Fruit fly (Drosophila melanogaster): Measurements from ENCODE around the gene RtGEF.

RtGEF gene

dm6 chr2L:20352727-20353126 lies 2.5 kb downstream of the RtGEF start:
- TF ChIP-seq svp (GFP tag): peak; percentile 41
- no peak for TF ChIP-seq CG3032 (tag; optimal IDR thresholded peaks at IDR 0.05)

dm6 chr2L:20370151-20370550 lies 19.9 kb downstream of the RtGEF start:
- TF ChIP-seq fd59A (GFP tag; optimal IDR thresholded peaks at IDR 0.05) (no peak), topi (GFP tag; optimal IDR thresholded peaks at IDR 0.05) (no peak), Sox102F (GFP tag; optimal IDR thresholded peaks at IDR 0.05) (no peak), Hr4 (GFP tag; optimal IDR thresholded peaks at IDR 0.05) (peak; percentile 35), CG32006 (GFP tag; optimal IDR thresholded peaks at IDR 0.05) (peak; percentile 78), CG10631 (GFP tag; optimal IDR thresholded peaks at IDR 0.05) (peak; percentile 47), CG4318 (GFP tag; optimal IDR thresholded peaks at IDR 0.05) (peak; percentile 48), CG11294 (GFP tag; IDR thresholded peaks at IDR 0.05) (no peak), CG3919 (GFP tag; optimal IDR thresholded peaks at IDR 0.05) (peak; percentile 33), CG6808 (GFP tag; optimal IDR thresholded peaks at IDR 0.05) (no peak), fkh (GFP tag; optimal IDR thresholded peaks at IDR 0.05) (no peak), CG15336 (GFP tag; IDR thresholded peaks at IDR 0.05) (peak; percentile 67), dsx (GFP tag; optimal IDR thresholded peaks at IDR 0.05; ENCODE audit: poor library complexity, severe bottlenecking) (no peak), CG1621 (tag; optimal IDR thresholded peaks at IDR 0.05) (no peak), Lpt (GFP tag; optimal IDR thresholded peaks at IDR 0.05) (no peak), Ets21C (GFP tag; optimal IDR thresholded peaks at IDR 0.05) (no peak), CG6163 (GFP tag; IDR thresholded peaks at IDR 0.05) (peak; percentile 59; the same call in 2 of the 3 replicates), CG11762 (GFP tag; optimal IDR thresholded peaks at IDR 0.05; ENCODE audit: insufficient read depth) (peak; percentile 6), achi (GFP tag; optimal IDR thresholded peaks at IDR 0.05) (peak; percentile 42), dac (GFP tag; optimal IDR thresholded peaks at IDR 0.05) (peak; percentile 45), CG9139 (GFP tag; optimal IDR thresholded peaks at IDR 0.05) (no peak), CG8319 (GFP tag; optimal IDR thresholded peaks at IDR 0.05) (no peak), eg (GFP tag; IDR thresholded peaks at IDR 0.05) (peak; percentile 57; the same call in 2 of the 3 replicates), Gug (GFP tag; IDR thresholded peaks at IDR 0.05) (peak; percentile 27; the same call in 1 of the 2 replicates), CG7368 (GFP tag; optimal IDR thresholded peaks at IDR 0.05) (no peak), Eip75B (GFP tag; optimal IDR thresholded peaks at IDR 0.05) (no peak), CG6276 (GFP tag; optimal IDR thresholded peaks at IDR 0.05) (peak; percentile 55), CG8632 (GFP tag; optimal IDR thresholded peaks at IDR 0.05) (no peak), Eip78C (GFP tag) (peak; percentile 45), salr (GFP tag; optimal IDR thresholded peaks at IDR 0.05) (peak in 1 of 2 experiments; percentile 40), OdsH (GFP tag; optimal IDR thresholded peaks at IDR 0.05) (peak; percentile 35), CG6792 (GFP tag; optimal IDR thresholded peaks at IDR 0.05) (no peak), acj6 (GFP tag; optimal IDR thresholded peaks at IDR 0.05) (peak; percentile 21), CG31627 (GFP tag; optimal IDR thresholded peaks at IDR 0.05) (no peak), fd85E (GFP tag; optimal IDR thresholded peaks at IDR 0.05) (no peak), CG8119 (GFP tag; IDR thresholded peaks at IDR 0.05) (peak; percentile 50; the same call in 2 of the 3 replicates)

DNA sequence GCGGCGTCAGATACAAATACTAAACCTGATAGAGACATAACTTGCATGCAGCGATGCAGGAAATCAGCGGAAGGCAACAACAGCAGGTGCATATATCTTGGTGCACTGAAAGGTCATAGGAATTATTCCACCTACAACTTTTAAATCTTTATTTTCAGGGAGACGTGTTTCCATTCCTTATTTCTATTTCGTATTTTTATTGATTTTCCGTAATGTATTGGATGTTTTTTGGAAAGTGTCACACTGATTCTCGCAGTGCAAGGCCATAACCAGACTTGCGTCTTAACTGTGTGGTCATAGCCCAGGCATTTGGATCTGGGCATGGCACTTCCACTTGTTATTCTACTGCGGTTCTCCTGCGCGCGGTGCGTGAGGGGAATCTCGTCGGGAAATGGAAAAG lies 21.2 kb downstream of the RtGEF start:
- no peak for TF ChIP-seq Hr39 (GFP tag; optimal IDR thresholded peaks at IDR 0.05)
- peak; percentile 55 for TF ChIP-seq Hr4 (GFP tag; optimal IDR thresholded peaks at IDR 0.05)
- TF ChIP-seq Eip78C (GFP tag): peak; percentile 87
- TF ChIP-seq CG3032 (tag; optimal IDR thresholded peaks at IDR 0.05): peak; percentile 73
- peak; percentile 76 for TF ChIP-seq Lpt (GFP tag; optimal IDR thresholded peaks at IDR 0.05)
- TF ChIP-seq fd59A (GFP tag; optimal IDR thresholded peaks at IDR 0.05): peak; percentile 41
- peak; percentile 30 for TF ChIP-seq CG34406 (GFP tag; optimal IDR thresholded peaks at IDR 0.05)
- TF ChIP-seq achi (GFP tag; optimal IDR thresholded peaks at IDR 0.05): peak; percentile 75
- TF ChIP-seq OdsH (GFP tag; optimal IDR thresholded peaks at IDR 0.05): peak; percentile 61
- TF ChIP-seq CG6792 (GFP tag; optimal IDR thresholded peaks at IDR 0.05): peak; percentile 63
- no peak for TF ChIP-seq vri (GFP tag; optimal IDR thresholded peaks at IDR 0.05)
- TF ChIP-seq CG1621 (tag; optimal IDR thresholded peaks at IDR 0.05): no peak
- TF ChIP-seq CG15336 (GFP tag; IDR thresholded peaks at IDR 0.05): peak; percentile 85
- peak; percentile 60 for TF ChIP-seq CG10669 (GFP tag; optimal IDR thresholded peaks at IDR 0.05)
- TF ChIP-seq dac (GFP tag; optimal IDR thresholded peaks at IDR 0.05): peak; percentile 53
- TF ChIP-seq topi (GFP tag; optimal IDR thresholded peaks at IDR 0.05): peak; percentile 26
- TF ChIP-seq fkh (GFP tag; optimal IDR thresholded peaks at IDR 0.05): no peak
- peak; percentile 81 for TF ChIP-seq CG3919 (GFP tag; optimal IDR thresholded peaks at IDR 0.05)
- TF ChIP-seq svp (GFP tag): peak; percentile 58
- TF ChIP-seq CG6808 (GFP tag; optimal IDR thresholded peaks at IDR 0.05): peak; percentile 66
- peak; percentile 62 for TF ChIP-seq acj6 (GFP tag; optimal IDR thresholded peaks at IDR 0.05)
- peak; percentile 87 for TF ChIP-seq Gug (GFP tag; IDR thresholded peaks at IDR 0.05)
- TF ChIP-seq lz (GFP tag; optimal IDR thresholded peaks at IDR 0.05): no peak
- TF ChIP-seq CG4318 (GFP tag; optimal IDR thresholded peaks at IDR 0.05): peak; percentile 58
- peak; percentile 58 for TF ChIP-seq spab (GFP tag; optimal IDR thresholded peaks at IDR 0.05)
- peak; percentile 20 for TF ChIP-seq cyc (GFP tag; optimal IDR thresholded peaks at IDR 0.05)
- TF ChIP-seq esn (GFP tag; optimal IDR thresholded peaks at IDR 0.05): no peak
- peak; percentile 55 for TF ChIP-seq net (GFP tag; optimal IDR thresholded peaks at IDR 0.05)

All from whole organism, prepupa.